Worm (Caenorhabditis elegans): Measurements from ENCODE around the gene ZC477.4.

The ZC477.4 gene

ce11 chrIV:7098509-7099065 lies at the start of gene ZC477.4:
ZC477.4 (minus strand) TSS chrIV:7098784.
- TF ChIP-seq hmbx-1 (tag; optimal IDR thresholded peaks at IDR 0.05): no peak
- peak; percentile 21 for TF ChIP-seq hmg-4 (GFP tag; optimal IDR thresholded peaks at IDR 0.05)

ce11 chrIV:7147722-7148121 lies 49.1 kb upstream of the ZC477.4 start:
- TF ChIP-seq scrt-1 (GFP tag; IDR thresholded peaks at IDR 0.05): no peak
- TF ChIP-seq aly-1 (tag; optimal IDR thresholded peaks at IDR 0.05): no peak
- no peak for TF ChIP-seq flt-1 (GFP tag; IDR thresholded peaks at IDR 0.05)
- no peak for TF ChIP-seq tbx-37 (GFP tag; conservative IDR thresholded peaks at IDR 0.05)
- TF ChIP-seq ceh-36 (tag; optimal IDR thresholded peaks at IDR 0.05): no peak
- TF ChIP-seq tra-4 (tag; optimal IDR thresholded peaks at IDR 0.05): no peak
- TF ChIP-seq B0310.2 (tag; optimal IDR thresholded peaks at IDR 0.05): no peak
- TF ChIP-seq sea-1 (GFP tag; conservative IDR thresholded peaks at IDR 0.05): no peak

- no peak for TF ChIP-seq sea-1 (GFP tag; conservative IDR thresholded peaks at IDR 0.05)
- TF ChIP-seq F13C5.2 (tag; optimal IDR thresholded peaks at IDR 0.05): no peak
- no peak for TF ChIP-seq flt-1 (GFP tag; IDR thresholded peaks at IDR 0.05)
- no peak for TF ChIP-seq hmg-4 (GFP tag; optimal IDR thresholded peaks at IDR 0.05)
- no peak for TF ChIP-seq scrt-1 (GFP tag; IDR thresholded peaks at IDR 0.05)
- TF ChIP-seq ceh-36 (tag; optimal IDR thresholded peaks at IDR 0.05): no peak
- no peak for TF ChIP-seq tra-4 (tag; optimal IDR thresholded peaks at IDR 0.05)
- TF ChIP-seq pes-1 (GFP tag; IDR thresholded peaks at IDR 0.05): no peak
- no peak for TF ChIP-seq ama-1 (optimal IDR thresholded peaks at IDR 0.05)
- TF ChIP-seq tbx-11 (GFP tag; IDR thresholded peaks at IDR 0.05): no peak
- TF ChIP-seq ceh-13 (GFP tag; optimal IDR thresholded peaks at IDR 0.05): no peak
- no peak for TF ChIP-seq hnd-1 (tag; optimal IDR thresholded peaks at IDR 0.05)
- no peak for TF ChIP-seq aly-1 (tag; optimal IDR thresholded peaks at IDR 0.05)
- TF ChIP-seq ets-7 (tag; optimal IDR thresholded peaks at IDR 0.05): no peak
- TF ChIP-seq tbx-37 (GFP tag; conservative IDR thresholded peaks at IDR 0.05): no peak
- no peak for TF ChIP-seq hmbx-1 (tag; optimal IDR thresholded peaks at IDR 0.05)
- no peak for TF ChIP-seq B0310.2 (tag; optimal IDR thresholded peaks at IDR 0.05)
Observed at ce11 chrIV:7144670-7145257, 46.2 kb upstream of the ZC477.4 start, which contains the start of gene hecd-1. hecd-1 (minus strand) TSS chrIV:7144720.

ce11 chrIV:7139143-7139542 lies 40.6 kb upstream of the ZC477.4 start:
- TF ChIP-seq pes-1 (GFP tag; IDR thresholded peaks at IDR 0.05) (no peak), hmg-4 (GFP tag; optimal IDR thresholded peaks at IDR 0.05) (no peak), scrt-1 (GFP tag; IDR thresholded peaks at IDR 0.05) (no peak)

- TF ChIP-seq tra-4 (tag; optimal IDR thresholded peaks at IDR 0.05) (no peak), hmg-4 (GFP tag; optimal IDR thresholded peaks at IDR 0.05) (no peak), tbx-11 (GFP tag; IDR thresholded peaks at IDR 0.05) (no peak), tbx-37 (GFP tag; conservative IDR thresholded peaks at IDR 0.05) (no peak), aly-1 (tag; optimal IDR thresholded peaks at IDR 0.05) (no peak), ceh-13 (GFP tag; optimal IDR thresholded peaks at IDR 0.05) (no peak), ets-7 (tag; optimal IDR thresholded peaks at IDR 0.05) (no peak), sea-1 (GFP tag; conservative IDR thresholded peaks at IDR 0.05) (no peak), B0310.2 (tag; optimal IDR thresholded peaks at IDR 0.05) (no peak), ama-1 (optimal IDR thresholded peaks at IDR 0.05) (no peak), hmbx-1 (tag; optimal IDR thresholded peaks at IDR 0.05) (no peak)
Observed at ce11 chrIV:7133983-7134382, 35.4 kb upstream of the ZC477.4 start, which contains the start of gene mutd-1. mutd-1 (minus strand) TSS chrIV:7134083.

- TF ChIP-seq tbx-37 (GFP tag; conservative IDR thresholded peaks at IDR 0.05) (0 out of 2 replicates have a peak, but pooled peaks have one; percentile 14), tra-4 (tag; optimal IDR thresholded peaks at IDR 0.05) (no peak)
Observed at ce11 chrIV:7133140-7133539, 34.6 kb upstream of the ZC477.4 start, which contains the start of gene cyn-12. cyn-12 (minus strand) TSS chrIV:7133217.

- TF ChIP-seq hnd-1 (tag; optimal IDR thresholded peaks at IDR 0.05) (no peak), pes-1 (GFP tag; IDR thresholded peaks at IDR 0.05) (no peak), hmbx-1 (tag; optimal IDR thresholded peaks at IDR 0.05) (no peak), hmg-4 (GFP tag; optimal IDR thresholded peaks at IDR 0.05) (no peak), flt-1 (GFP tag; IDR thresholded peaks at IDR 0.05) (no peak), F13C5.2 (tag; optimal IDR thresholded peaks at IDR 0.05) (no peak), ceh-13 (GFP tag; optimal IDR thresholded peaks at IDR 0.05) (no peak), tbx-11 (GFP tag; IDR thresholded peaks at IDR 0.05) (no peak), B0310.2 (tag; optimal IDR thresholded peaks at IDR 0.05) (no peak), tbx-37 (GFP tag; conservative IDR thresholded peaks at IDR 0.05) (no peak), sea-1 (GFP tag; conservative IDR thresholded peaks at IDR 0.05) (no peak), tra-4 (tag; optimal IDR thresholded peaks at IDR 0.05) (no peak), ceh-36 (tag; optimal IDR thresholded peaks at IDR 0.05) (no peak), scrt-1 (GFP tag; IDR thresholded peaks at IDR 0.05) (no peak), aly-1 (tag; optimal IDR thresholded peaks at IDR 0.05) (no peak), ets-7 (tag; optimal IDR thresholded peaks at IDR 0.05) (no peak), ama-1 (optimal IDR thresholded peaks at IDR 0.05) (no peak)
Observed at ce11 chrIV:7131780-7132179, 33.2 kb upstream of the ZC477.4 start, which contains the start of gene grsp-3. grsp-3 (minus strand) TSS chrIV:7131928.

- TF ChIP-seq tbx-37 (GFP tag; conservative IDR thresholded peaks at IDR 0.05): no peak
- no peak for TF ChIP-seq aly-1 (tag; optimal IDR thresholded peaks at IDR 0.05)
- TF ChIP-seq ceh-36 (tag; optimal IDR thresholded peaks at IDR 0.05): no peak
- no peak for TF ChIP-seq hmbx-1 (tag; optimal IDR thresholded peaks at IDR 0.05)
- no peak for TF ChIP-seq hmg-4 (GFP tag; optimal IDR thresholded peaks at IDR 0.05)
- TF ChIP-seq ama-1 (optimal IDR thresholded peaks at IDR 0.05): no peak
- no peak for TF ChIP-seq ets-7 (tag; optimal IDR thresholded peaks at IDR 0.05)
- no peak for TF ChIP-seq sea-1 (GFP tag; conservative IDR thresholded peaks at IDR 0.05)
- TF ChIP-seq tbx-11 (GFP tag; IDR thresholded peaks at IDR 0.05): no peak
- no peak for TF ChIP-seq tra-4 (tag; optimal IDR thresholded peaks at IDR 0.05)
- TF ChIP-seq flt-1 (GFP tag; IDR thresholded peaks at IDR 0.05): no peak
- TF ChIP-seq scrt-1 (GFP tag; IDR thresholded peaks at IDR 0.05): no peak
- TF ChIP-seq F13C5.2 (tag; optimal IDR thresholded peaks at IDR 0.05): no peak
Observed at ce11 chrIV:7121313-7122055, 22.9 kb upstream of the ZC477.4 start, which contains the start of the genes C34D4.10 and str-48. C34D4.10 (minus strand) TSS chrIV:7121413. str-48 (plus strand) TSS chrIV:7122005.

All from whole organism, early embryonic.